Worm (Caenorhabditis elegans) whole organism, midembryonic: ENCODE measurements around the gene sri-42.

Experiments used
- flt-1 ChIP-seq: fragments of 200-800 bp; sonication (Bioruptor generic); IDR thresholded peaks from 2 replicates; pipeline ENCODE4 v1.3.6; 2022; ENCODE audit warnings: missing genetic modification characterization, missing compliant biosample characterization
- ztf-29 ChIP-seq: fragments of 200-800 bp; sonication (Bioruptor generic); IDR thresholded peaks from 2 replicates; pipeline ENCODE4 v1.3.6; 2022; ENCODE audit warnings: missing genetic modification reagents, missing genetic modification characterization, missing compliant biosample characterization

ce11 chrII:3113289-3113688, 29.5 kb downstream of the sri-42 start:
- TF ChIP-seq flt-1 (GFP tag; lab: Robert Waterston, UW) (no peak), ztf-29 (GFP tag; lab: Robert Waterston, UW) (no peak)
